Fruit fly (Drosophila melanogaster): Measurements from ENCODE around the gene CG16800.

Gene CG16800

dm6 chr2L:12966290-12966689, at the start of gene CG16800:
TSS of gene CG16800 (plus strand) at chr2L:12966590.
- TF ChIP-seq EcR (GFP tag; optimal IDR thresholded peaks at IDR 0.05) (no peak), psq (optimal IDR thresholded peaks at IDR 0.05) (no peak), usp (GFP tag; optimal IDR thresholded peaks at IDR 0.05) (no peak), CG8478 (optimal IDR thresholded peaks at IDR 0.05) (no peak), pan (optimal IDR thresholded peaks at IDR 0.05) (no peak), Dll (optimal IDR thresholded peaks at IDR 0.05) (no peak)

- TF ChIP-seq CG8478 (optimal IDR thresholded peaks at IDR 0.05): no peak
- no peak for TF ChIP-seq psq (optimal IDR thresholded peaks at IDR 0.05)
- no peak for TF ChIP-seq usp (GFP tag; optimal IDR thresholded peaks at IDR 0.05)
- no peak for TF ChIP-seq EcR (GFP tag; optimal IDR thresholded peaks at IDR 0.05)
- TF ChIP-seq pan (optimal IDR thresholded peaks at IDR 0.05): no peak
- no peak for TF ChIP-seq Dll (optimal IDR thresholded peaks at IDR 0.05)
These were observed 45.6 kb upstream of the CG16800 start, which contains the start of gene ACXA for dm6 chr2L:12920791-12921190. TSS of gene ACXA (plus strand) at chr2L:12921091.

DNA sequence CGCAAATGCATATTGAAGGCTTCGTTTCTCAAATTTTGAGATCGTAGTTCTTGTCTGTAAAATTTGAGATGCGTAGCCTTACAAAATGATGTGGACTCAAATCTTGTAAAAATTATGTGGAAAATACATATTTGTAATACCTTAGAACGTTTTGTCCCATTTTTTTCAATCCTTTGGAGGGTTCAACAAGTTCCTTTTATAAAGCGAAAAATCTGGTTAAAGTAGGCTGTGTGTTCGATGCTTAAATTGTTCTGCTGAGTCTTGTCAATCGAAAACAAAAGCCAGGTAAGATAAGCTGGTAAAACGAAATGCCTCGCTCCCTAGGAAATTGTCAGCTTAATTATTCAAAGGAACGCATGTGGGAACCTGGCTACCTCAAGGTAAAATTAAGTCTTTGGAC, 41.1 kb upstream of the CG16800 start, which contains the start of gene ACXE:
Gene ACXE, plus strand, starts transcription at position 301 of the 400 bp plus-strand sequence.
- TF ChIP-seq usp (GFP tag; optimal IDR thresholded peaks at IDR 0.05): no peak
- TF ChIP-seq CG8478 (optimal IDR thresholded peaks at IDR 0.05): no peak
- TF ChIP-seq Dll (optimal IDR thresholded peaks at IDR 0.05): no peak
- TF ChIP-seq pan (optimal IDR thresholded peaks at IDR 0.05): no peak
- TF ChIP-seq EcR (GFP tag; optimal IDR thresholded peaks at IDR 0.05): no peak
- TF ChIP-seq psq (optimal IDR thresholded peaks at IDR 0.05): no peak

DNA sequence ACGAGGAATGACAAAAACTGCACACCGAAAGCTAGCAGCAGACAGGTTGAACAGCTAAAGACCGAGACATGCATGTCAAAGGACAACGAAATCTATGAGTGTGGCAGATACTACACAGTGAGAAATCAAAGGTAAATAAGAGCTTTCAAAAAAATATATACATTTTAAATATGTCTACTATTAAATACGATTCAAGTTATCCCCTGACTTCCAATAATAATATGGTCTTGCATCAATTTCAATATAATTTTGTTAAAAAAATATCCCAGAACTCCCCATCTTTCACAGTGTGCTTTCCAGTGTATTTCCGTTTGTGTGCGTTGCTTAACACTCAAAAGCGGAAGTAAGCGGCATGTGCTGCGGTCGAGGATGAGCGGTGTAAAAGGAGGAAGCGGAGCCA, 33.4 kb upstream of the CG16800 start:
- TF ChIP-seq usp (GFP tag; optimal IDR thresholded peaks at IDR 0.05) (no peak), psq (optimal IDR thresholded peaks at IDR 0.05) (no peak), pan (optimal IDR thresholded peaks at IDR 0.05) (no peak), Dll (optimal IDR thresholded peaks at IDR 0.05) (no peak), EcR (GFP tag; optimal IDR thresholded peaks at IDR 0.05) (no peak), CG8478 (optimal IDR thresholded peaks at IDR 0.05) (no peak)

dm6 chr2L:12950682-12951081, 15.7 kb upstream of the CG16800 start:
- TF ChIP-seq psq (optimal IDR thresholded peaks at IDR 0.05) (no peak), pan (optimal IDR thresholded peaks at IDR 0.05) (no peak), Dll (optimal IDR thresholded peaks at IDR 0.05) (no peak), usp (GFP tag; optimal IDR thresholded peaks at IDR 0.05) (no peak)

- TF ChIP-seq CG8478 (optimal IDR thresholded peaks at IDR 0.05): no peak
- TF ChIP-seq pan (optimal IDR thresholded peaks at IDR 0.05): no peak
- no peak for TF ChIP-seq Dll (optimal IDR thresholded peaks at IDR 0.05)
- TF ChIP-seq psq (optimal IDR thresholded peaks at IDR 0.05): no peak
- no peak for TF ChIP-seq usp (GFP tag; optimal IDR thresholded peaks at IDR 0.05)
- no peak for TF ChIP-seq EcR (GFP tag; optimal IDR thresholded peaks at IDR 0.05)
These were observed 3.2 kb downstream of the CG16800 start for dm6 chr2L:12969569-12969968.

- TF ChIP-seq EcR (GFP tag; optimal IDR thresholded peaks at IDR 0.05): no peak
- TF ChIP-seq usp (GFP tag; optimal IDR thresholded peaks at IDR 0.05): no peak
- no peak for TF ChIP-seq Dll (optimal IDR thresholded peaks at IDR 0.05)
- TF ChIP-seq psq (optimal IDR thresholded peaks at IDR 0.05): no peak
- TF ChIP-seq CG8478 (optimal IDR thresholded peaks at IDR 0.05): no peak
- TF ChIP-seq pan (optimal IDR thresholded peaks at IDR 0.05): no peak
These were observed 7.7 kb downstream of the CG16800 start, which contains the start of gene Vha68-2 for dm6 chr2L:12974045-12974539. TSS of gene Vha68-2 (plus strand) at chr2L:12974322.

dm6 chr2L:12974562-12975366, 8.4 kb downstream of the CG16800 start:
- no peak for TF ChIP-seq EcR (GFP tag; optimal IDR thresholded peaks at IDR 0.05)
- no peak for TF ChIP-seq usp (GFP tag; optimal IDR thresholded peaks at IDR 0.05)
- no peak for TF ChIP-seq psq (optimal IDR thresholded peaks at IDR 0.05)
- TF ChIP-seq pan (optimal IDR thresholded peaks at IDR 0.05): no peak
- peak; percentile 34 for TF ChIP-seq Dll (optimal IDR thresholded peaks at IDR 0.05)
- no peak for TF ChIP-seq CG8478 (optimal IDR thresholded peaks at IDR 0.05)

DNA sequence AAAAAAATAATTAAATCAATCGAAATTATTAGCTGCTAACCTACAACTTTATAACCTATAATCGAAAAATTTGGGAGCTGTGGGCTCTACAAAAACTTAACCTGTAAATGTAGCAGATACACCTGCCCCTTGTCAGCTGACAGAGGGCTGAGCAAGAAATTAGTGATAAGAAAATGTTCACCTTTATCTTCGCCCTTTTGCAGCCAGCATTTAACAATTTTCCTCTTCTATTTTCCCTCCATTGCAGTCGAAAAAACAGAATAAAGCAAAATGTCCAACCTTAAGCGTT, 8.9 kb downstream of the CG16800 start:
- TF ChIP-seq EcR (GFP tag; optimal IDR thresholded peaks at IDR 0.05): no peak
- TF ChIP-seq pan (optimal IDR thresholded peaks at IDR 0.05): no peak
- no peak for TF ChIP-seq CG8478 (optimal IDR thresholded peaks at IDR 0.05)
- TF ChIP-seq Dll (optimal IDR thresholded peaks at IDR 0.05): no peak
- no peak for TF ChIP-seq psq (optimal IDR thresholded peaks at IDR 0.05)
- no peak for TF ChIP-seq usp (GFP tag; optimal IDR thresholded peaks at IDR 0.05)

- TF ChIP-seq Dll (optimal IDR thresholded peaks at IDR 0.05): no peak
- TF ChIP-seq CG8478 (optimal IDR thresholded peaks at IDR 0.05): no peak
- no peak for TF ChIP-seq pan (optimal IDR thresholded peaks at IDR 0.05)
- no peak for TF ChIP-seq psq (optimal IDR thresholded peaks at IDR 0.05)
- no peak for TF ChIP-seq usp (GFP tag; optimal IDR thresholded peaks at IDR 0.05)
- TF ChIP-seq EcR (GFP tag; optimal IDR thresholded peaks at IDR 0.05): no peak
These were observed 12.1 kb downstream of the CG16800 start, which contains the start of gene Vha68-3 for dm6 chr2L:12978486-12978885. TSS of gene Vha68-3 (plus strand) at chr2L:12978786.

DNA sequence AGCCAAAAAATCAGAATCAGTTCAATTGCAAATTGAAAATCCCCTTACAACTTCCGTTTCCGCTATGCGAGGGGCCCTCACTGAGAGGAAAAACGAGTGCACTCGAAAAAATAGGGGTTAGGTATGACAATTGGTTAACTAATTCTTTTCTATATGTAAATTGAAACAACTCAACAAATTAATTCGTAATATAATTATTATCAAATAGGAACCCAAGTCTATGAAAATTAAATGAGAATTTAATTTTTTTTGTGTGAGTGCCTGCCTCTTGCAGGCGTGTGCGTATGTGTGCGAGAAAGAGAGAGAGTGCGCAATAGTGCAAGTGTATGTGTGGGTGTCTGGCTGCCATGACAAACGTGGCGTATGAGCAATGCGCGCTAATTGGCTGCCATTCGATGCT, 15.7 kb downstream of the CG16800 start:
- no peak for TF ChIP-seq CG8478 (optimal IDR thresholded peaks at IDR 0.05)
- no peak for TF ChIP-seq Dll (optimal IDR thresholded peaks at IDR 0.05)
- no peak for TF ChIP-seq usp (GFP tag; optimal IDR thresholded peaks at IDR 0.05)
- TF ChIP-seq EcR (GFP tag; optimal IDR thresholded peaks at IDR 0.05): no peak
- TF ChIP-seq psq (optimal IDR thresholded peaks at IDR 0.05): no peak
- no peak for TF ChIP-seq pan (optimal IDR thresholded peaks at IDR 0.05)

DNA sequence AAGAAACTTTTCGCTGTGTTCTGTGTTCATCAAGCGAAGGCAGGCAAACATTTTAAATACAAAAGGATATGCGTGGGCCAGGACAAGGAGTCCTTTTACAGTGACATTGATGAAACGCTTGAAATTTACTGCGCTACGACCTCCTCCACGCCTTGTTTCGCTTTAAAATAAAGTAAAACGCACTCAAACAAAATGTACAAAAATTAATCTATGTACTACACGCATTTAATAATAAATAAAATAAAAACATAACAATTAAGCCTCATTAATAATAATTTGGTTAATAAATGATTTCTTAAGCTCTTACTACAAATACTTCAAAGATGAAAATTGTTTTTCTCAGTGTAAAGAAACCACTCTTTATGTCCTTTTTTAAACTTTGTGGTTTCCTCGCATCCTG, 18.7 kb downstream of the CG16800 start:
- TF ChIP-seq pan (optimal IDR thresholded peaks at IDR 0.05): no peak
- TF ChIP-seq CG8478 (optimal IDR thresholded peaks at IDR 0.05): no peak
- TF ChIP-seq usp (GFP tag; optimal IDR thresholded peaks at IDR 0.05): no peak
- TF ChIP-seq EcR (GFP tag; optimal IDR thresholded peaks at IDR 0.05): no peak
- TF ChIP-seq psq (optimal IDR thresholded peaks at IDR 0.05): no peak
- TF ChIP-seq Dll (optimal IDR thresholded peaks at IDR 0.05): no peak

Measured in whole organism.